Fruit fly (Drosophila melanogaster) whole organism, embryonic: ENCODE data around the gene EAChm.

Source experiments
- Atf6 ChIP-seq: fragments of 200-800 bp; sonication (Bioruptor generic); IDR thresholded peaks from 2 replicates; pipeline ENCODE4 v1.3.6; 2022; ENCODE audit warnings: missing biosample characterization, missing genetic modification characterization
- Bteb2 ChIP-seq: fragments of 200-800 bp; sonication (Bioruptor generic); optimal IDR thresholded peaks from 2 replicates; lab custom pipeline; 2016; ENCODE audit warnings: missing biosample characterization, missing genetic modification characterization
- CG11085 ChIP-seq: fragments of 200-800 bp; sonication (Bioruptor generic); IDR thresholded peaks from 2 replicates; pipeline ENCODE4 v1.3.6; 2022; ENCODE audit warnings: missing biosample characterization, missing genetic modification characterization
- CG11398 ChIP-seq: fragments of 200-800 bp; sonication (Bioruptor generic); optimal IDR thresholded peaks from 2 replicates; lab custom pipeline; 2016; ENCODE audit warnings: missing biosample characterization, missing genetic modification characterization
- CG12104 ChIP-seq: fragments of 200-800 bp; sonication (Bioruptor generic); optimal IDR thresholded peaks from 3 replicates; lab custom pipeline; 2016; ENCODE audit warnings: missing biosample characterization, missing genetic modification characterization
- CG15479 ChIP-seq: fragments of 200-800 bp; sonication (Bioruptor generic); optimal IDR thresholded peaks from 3 replicates; lab custom pipeline; 2019; ENCODE audit warnings: missing biosample characterization, mild to moderate bottlenecking, missing genetic modification characterization, moderate library complexity
- CG16863 ChIP-seq: fragments of 200-800 bp; sonication (Bioruptor generic); optimal IDR thresholded peaks from 3 replicates; lab custom pipeline; 2016; ENCODE audit warnings: missing biosample characterization, missing genetic modification characterization
- CG2199 ChIP-seq: fragments of 200-800 bp; sonication (Bioruptor generic); IDR thresholded peaks from 3 replicates; pipeline ENCODE4 v1.3.6; 2022; ENCODE audit warnings: missing biosample characterization, missing genetic modification characterization
- D ChIP-seq, 2 experiments: fragments of 200-800 bp in 1 of 2; fragments of >200 bp in 1 of 2; sonication (Bioruptor generic) in 1 of 2; optimal IDR thresholded peaks; 2 replicates in 1 of 2; 3 replicates in 1 of 2; lab custom pipeline; 2017; ENCODE audit warnings: mild to moderate bottlenecking in 1 of 2, missing biosample characterization in 1 of 2, missing genetic modification characterization in 1 of 2, missing genetic modification reagents in 1 of 2
- Deaf1 ChIP-seq: fragments of 200-800 bp; optimal IDR thresholded peaks from 3 replicates; lab custom pipeline; 2019; ENCODE audit warnings: missing biosample characterization, mild to moderate bottlenecking, missing genetic modification characterization, moderate library complexity
- Drgx ChIP-seq: fragments of 200-800 bp; sonication (Bioruptor generic); IDR thresholded peaks from 2 replicates; pipeline ENCODE4 v1.3.6; 2022; ENCODE audit warnings: missing biosample characterization, missing genetic modification characterization
- Ets65A ChIP-seq: fragments of 200-800 bp; sonication (Bioruptor generic); peaks from one replicate; lab custom pipeline; 2016; ENCODE audit warnings: missing biosample characterization, missing genetic modification characterization
- Fer1 ChIP-seq: fragments of 200-800 bp; sonication (Bioruptor generic); optimal IDR thresholded peaks from 2 replicates; lab custom pipeline; 2017; ENCODE audit warnings: missing biosample characterization, mild to moderate bottlenecking, missing genetic modification characterization
- H15 ChIP-seq: fragments of 200-800 bp; sonication (Bioruptor generic); IDR thresholded peaks from 3 replicates; pipeline ENCODE4 v1.3.6; 2022; ENCODE audit warnings: missing biosample characterization, missing genetic modification characterization
- Kr ChIP-seq: fragments of 200-800 bp; sonication (Bioruptor generic); optimal IDR thresholded peaks from 2 replicates; lab custom pipeline; 2017; ENCODE audit warnings: missing biosample characterization, mild to moderate bottlenecking, missing genetic modification characterization
- Max ChIP-seq: fragments of 200-800 bp; sonication (Bioruptor generic); optimal IDR thresholded peaks from 2 replicates; lab custom pipeline; 2016; ENCODE audit warnings: missing biosample characterization, mild to moderate bottlenecking, missing genetic modification characterization
- Mrtf ChIP-seq: fragments of 200-800 bp; sonication (Bioruptor generic); IDR thresholded peaks from 3 replicates; pipeline ENCODE4 v1.3.6; 2022; ENCODE audit warnings: missing biosample characterization, missing genetic modification characterization
- Nf-YA ChIP-seq: fragments of 200-800 bp; sonication (Bioruptor generic); IDR thresholded peaks from 2 replicates; pipeline ENCODE4 v1.3.6; 2022; ENCODE audit warnings: missing biosample characterization, missing genetic modification characterization
- Nf-YB ChIP-seq: fragments of 200-800 bp; sonication (Bioruptor generic); optimal IDR thresholded peaks from 3 replicates; lab custom pipeline; 2019; ENCODE audit warnings: missing biosample characterization, mild to moderate bottlenecking, missing genetic modification characterization, moderate library complexity
- Nf-YC ChIP-seq: fragments of 200-800 bp; optimal IDR thresholded peaks from 3 replicates; lab custom pipeline; 2019; ENCODE audit warnings: missing biosample characterization, mild to moderate bottlenecking, missing genetic modification characterization, moderate library complexity
- Oaz ChIP-seq: fragments of 200-800 bp; sonication (Bioruptor generic); IDR thresholded peaks from 2 replicates; pipeline ENCODE4 v1.3.6; 2022; ENCODE audit warnings: missing biosample characterization, missing genetic modification characterization
- Poxn ChIP-seq: fragments of 200-800 bp; sonication (Bioruptor generic); IDR thresholded peaks from 2 replicates; pipeline ENCODE4 v1.3.6; 2022; ENCODE audit warnings: missing biosample characterization, missing genetic modification characterization
- bsh ChIP-seq, 2 experiments: fragments of 200-800 bp; sonication (Bioruptor generic); optimal IDR thresholded peaks; 2 replicates each; lab custom pipeline; 2017 to 2018; ENCODE audit warnings: mild to moderate bottlenecking in 2 of 2, missing biosample characterization in 2 of 2, missing genetic modification characterization in 2 of 2, moderate library complexity in 1 of 2
- btn ChIP-seq: fragments of 200-800 bp; sonication (Bioruptor generic); optimal IDR thresholded peaks from 2 replicates; lab custom pipeline; 2016; ENCODE audit warnings: missing biosample characterization, missing genetic modification characterization
- cg ChIP-seq: fragments of 200-800 bp; sonication (Bioruptor generic); optimal IDR thresholded peaks from 3 replicates; lab custom pipeline; 2019; ENCODE audit warnings: missing biosample characterization, mild to moderate bottlenecking, missing genetic modification characterization, moderate library complexity
- chn ChIP-seq: fragments of 200-800 bp; sonication (Bioruptor generic); optimal IDR thresholded peaks from 2 replicates; lab custom pipeline; 2016; ENCODE audit warnings: missing biosample characterization, missing genetic modification characterization
- disco-r ChIP-seq: fragments of 200-800 bp; sonication (Bioruptor generic); optimal IDR thresholded peaks from 2 replicates; lab custom pipeline; 2016; ENCODE audit warnings: missing biosample characterization, missing genetic modification characterization
- eyg ChIP-seq: fragments of 200-800 bp; sonication (Bioruptor generic); optimal IDR thresholded peaks from 3 replicates; lab custom pipeline; 2016; ENCODE audit warnings: missing biosample characterization, missing genetic modification characterization
- gcm ChIP-seq: fragments of 200-800 bp; sonication (Bioruptor generic); optimal IDR thresholded peaks from 2 replicates; lab custom pipeline; 2019; ENCODE audit warnings: missing biosample characterization, mild to moderate bottlenecking, missing genetic modification characterization, moderate library complexity
- grau ChIP-seq: fragments of 200-800 bp; optimal IDR thresholded peaks from 3 replicates; lab custom pipeline; 2019; ENCODE audit warnings: missing biosample characterization, mild to moderate bottlenecking, missing genetic modification characterization, moderate library complexity
- grn ChIP-seq: fragments of 200-800 bp; sonication (Bioruptor generic); optimal IDR thresholded peaks from 3 replicates; lab custom pipeline; 2017; ENCODE audit warnings: missing biosample characterization, missing genetic modification characterization
- gsb-n ChIP-seq: fragments of 200-800 bp; sonication (Bioruptor generic); optimal IDR thresholded peaks from 3 replicates; lab custom pipeline; 2018; ENCODE audit warnings: missing biosample characterization, mild to moderate bottlenecking, missing genetic modification characterization
- hb ChIP-seq: fragments of 200-800 bp; sonication (Bioruptor generic); IDR thresholded peaks from 3 replicates; pipeline ENCODE4 v1.3.6; 2022; ENCODE audit warnings: missing biosample characterization, missing genetic modification characterization; ENCODE audit not compliant: partially characterized antibody
- klu ChIP-seq: fragments of 200-800 bp; sonication (Bioruptor generic); IDR thresholded peaks from 2 replicates; pipeline ENCODE4 v1.3.6; 2022; ENCODE audit warnings: missing biosample characterization, missing genetic modification characterization
- lbe ChIP-seq: fragments of 200-800 bp; sonication (Bioruptor generic); optimal IDR thresholded peaks from 2 replicates; lab custom pipeline; 2016; ENCODE audit warnings: missing biosample characterization, mild to moderate bottlenecking, missing genetic modification characterization
- maf-S ChIP-seq: fragments of 200-800 bp; sonication (Bioruptor generic); optimal IDR thresholded peaks from 2 replicates; lab custom pipeline; 2016; ENCODE audit warnings: missing biosample characterization, missing genetic modification characterization
- pfk ChIP-seq: fragments of 200-800 bp; sonication (Bioruptor generic); optimal IDR thresholded peaks from 2 replicates; lab custom pipeline; 2018; ENCODE audit warnings: missing biosample characterization, mild to moderate bottlenecking, missing genetic modification characterization, moderate library complexity
- phol ChIP-seq: fragments of 200-800 bp; sonication (Bioruptor generic); optimal IDR thresholded peaks from 3 replicates; lab custom pipeline; 2018; ENCODE audit warnings: missing biosample characterization, mild to moderate bottlenecking, missing genetic modification characterization, moderate library complexity
- prd ChIP-seq, 3 experiments: fragments of >200 bp in 2 of 3; fragments of 200-800 bp in 1 of 3; sonication (Bioruptor generic) in 1 of 3; optimal IDR thresholded peaks in 2 of 3; IDR thresholded peaks in 1 of 3; 2 replicates in 2 of 3; 3 replicates in 1 of 3; pipeline versions ENCODE4 v1.3.6 to Lab custom; 2017 to 2022; ENCODE audit warnings: missing biosample characterization in 1 of 3, missing genetic modification characterization in 1 of 3
- pros ChIP-seq: fragments of 200-800 bp; sonication (Bioruptor generic); optimal IDR thresholded peaks from 3 replicates; lab custom pipeline; 2019; ENCODE audit warnings: missing biosample characterization, mild to moderate bottlenecking, missing genetic modification characterization, moderate library complexity
- repo ChIP-seq: fragments of 200-800 bp; sonication (Bioruptor generic); optimal IDR thresholded peaks from 2 replicates; lab custom pipeline; 2016; ENCODE audit warnings: missing biosample characterization, missing genetic modification characterization
- rib ChIP-seq: fragments of 200-800 bp; sonication (Bioruptor generic); IDR thresholded peaks from 2 replicates; pipeline ENCODE4 v1.3.6; 2022; ENCODE audit warnings: missing biosample characterization, missing genetic modification characterization
- scrt ChIP-seq: fragments of 200-800 bp; sonication (Bioruptor generic); optimal IDR thresholded peaks from 2 replicates; lab custom pipeline; 2018; ENCODE audit warnings: missing biosample characterization, mild to moderate bottlenecking, missing genetic modification characterization, moderate library complexity
- seq ChIP-seq: fragments of 200-800 bp; sonication (Bioruptor generic); IDR thresholded peaks from 2 replicates; pipeline ENCODE4 v1.3.6; 2022; ENCODE audit warnings: missing biosample characterization, missing genetic modification characterization
- tap ChIP-seq: fragments of 200-800 bp; optimal IDR thresholded peaks from 3 replicates; lab custom pipeline; 2019; ENCODE audit warnings: missing biosample characterization, mild to moderate bottlenecking, missing genetic modification characterization, moderate library complexity
- tll ChIP-seq, 2 experiments: fragments of 200-800 bp in 1 of 2; fragments of >200 bp in 1 of 2; sonication (Bioruptor generic) in 1 of 2; optimal IDR thresholded peaks; 2 replicates each; lab custom pipeline; 2017 to 2019; ENCODE audit warnings: missing biosample characterization in 2 of 2, missing genetic modification characterization in 2 of 2, mild to moderate bottlenecking in 1 of 2, moderate library complexity in 1 of 2
- usp ChIP-seq: fragments of >200 bp; optimal IDR thresholded peaks from 2 replicates; lab custom pipeline; 2017; ENCODE audit warnings: missing biosample characterization, missing genetic modification characterization
- vfl ChIP-seq: fragments of 200-800 bp; sonication (Bioruptor generic); optimal IDR thresholded peaks from 2 replicates; lab custom pipeline; 2016; ENCODE audit warnings: missing biosample characterization, missing genetic modification characterization
- zen ChIP-seq: fragments of 200-800 bp; sonication (Bioruptor generic); optimal IDR thresholded peaks from 3 replicates; lab custom pipeline; 2018; ENCODE audit warnings: missing biosample characterization, mild to moderate bottlenecking, missing genetic modification characterization, moderate library complexity
- zen2 ChIP-seq: fragments of 200-800 bp; sonication (Bioruptor generic); IDR thresholded peaks from 3 replicates; pipeline ENCODE4 v1.3.6; 2022; ENCODE audit warnings: missing biosample characterization, missing genetic modification characterization; ENCODE audit not compliant: partially characterized antibody

Gene EAChm

DNA sequence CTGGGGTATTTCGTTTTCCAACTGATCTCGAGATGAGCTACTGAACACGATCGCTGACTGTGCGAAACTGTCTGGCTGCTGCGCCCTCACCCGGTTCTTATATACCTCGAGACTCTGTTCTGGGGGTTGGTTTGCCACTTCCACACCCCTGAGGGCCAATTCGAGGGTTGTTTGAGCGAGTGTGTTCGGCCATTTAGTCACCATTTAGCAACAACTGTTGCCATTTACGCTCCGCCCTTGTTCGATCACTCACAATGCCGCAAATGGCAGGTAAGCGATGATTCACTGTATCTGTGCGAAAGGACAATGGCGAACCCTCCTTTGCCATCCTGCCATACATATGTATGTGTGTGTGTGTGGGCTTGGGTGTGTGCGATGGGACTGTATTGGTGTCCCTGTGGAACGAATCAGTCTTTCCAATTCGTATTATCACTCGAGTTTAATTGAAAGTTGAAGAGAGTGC is 10.7 kb upstream of the EAChm start, which contains the start of gene ind:
Gene ind (minus strand): TSS at position 51 of the 463 bp plus-strand sequence.
- peak; percentile 77; the same call in 1 of the 2 replicates for TF ChIP-seq seq
- no peak for TF ChIP-seq Nf-YA (GFP tag; lab: Robert Waterston, UW)
- TF ChIP-seq CG2199 (GFP tag; lab: Robert Waterston, UW): 0 out of 3 replicates have a peak, but pooled peaks have one; percentile 15
- TF ChIP-seq D (optimal IDR thresholded peaks at IDR 0.05; lab: Kevin White, UChicago): peak; percentile 90
- peak; percentile 0 for TF ChIP-seq D (GFP tag; optimal IDR thresholded peaks at IDR 0.05; lab: Kevin White, UChicago)
- TF ChIP-seq Ets65A (GFP tag; lab: Kevin White, UChicago): no peak
- no peak for TF ChIP-seq usp (GFP tag; lab: Kevin White, UChicago)
- TF ChIP-seq btn (GFP tag; lab: Kevin White, UChicago): no peak
- TF ChIP-seq rib: no peak
- TF ChIP-seq zen (tag; lab: Kevin White, UChicago): peak; percentile 10
- TF ChIP-seq chn (GFP tag; lab: Kevin White, UChicago): no peak
- TF ChIP-seq eyg (GFP tag; lab: Kevin White, UChicago): no peak
- peak in 1 of 2 experiments; percentile 62 for TF ChIP-seq tll (GFP tag; optimal IDR thresholded peaks at IDR 0.05; lab: Kevin White, UChicago)
- no peak for TF ChIP-seq Fer1
- peak; percentile 75 for TF ChIP-seq cg (GFP tag; lab: Kevin White, UChicago)
- TF ChIP-seq CG11085 (GFP tag; lab: Robert Waterston, UW): no peak
- TF ChIP-seq pros (GFP tag; lab: Kevin White, UChicago): peak; percentile 57
- TF ChIP-seq grau: peak; percentile 49
- TF ChIP-seq tap (tag; lab: Kevin White, UChicago): peak; percentile 57
- TF ChIP-seq phol: peak; percentile 50
- peak; percentile 25 for TF ChIP-seq gcm
- TF ChIP-seq gsb-n: peak; percentile 76
- no peak for TF ChIP-seq disco-r (GFP tag; lab: Kevin White, UChicago)
- no peak for TF ChIP-seq maf-S (GFP tag; lab: Kevin White, UChicago)
- peak; percentile 90 for TF ChIP-seq Nf-YC (tag; lab: Kevin White, UChicago)
- no peak for TF ChIP-seq Oaz (GFP tag; lab: Robert Waterston, UW)
- TF ChIP-seq prd (optimal IDR thresholded peaks at IDR 0.05; lab: Kevin White, UChicago): no peak
- peak; percentile 37; the same call in 1 of the 3 replicates for TF ChIP-seq prd (GFP tag; IDR thresholded peaks at IDR 0.05; lab: Robert Waterston, UW)
- peak; percentile 82 for TF ChIP-seq CG15479
- no peak for TF ChIP-seq Kr (GFP tag; lab: Kevin White, UChicago)
- TF ChIP-seq bsh (GFP tag; optimal IDR thresholded peaks at IDR 0.05; lab: Kevin White, UChicago): no peak
- TF ChIP-seq scrt (GFP tag; lab: Kevin White, UChicago): peak; percentile 11
- peak; percentile 92 for TF ChIP-seq Nf-YB

DNA sequence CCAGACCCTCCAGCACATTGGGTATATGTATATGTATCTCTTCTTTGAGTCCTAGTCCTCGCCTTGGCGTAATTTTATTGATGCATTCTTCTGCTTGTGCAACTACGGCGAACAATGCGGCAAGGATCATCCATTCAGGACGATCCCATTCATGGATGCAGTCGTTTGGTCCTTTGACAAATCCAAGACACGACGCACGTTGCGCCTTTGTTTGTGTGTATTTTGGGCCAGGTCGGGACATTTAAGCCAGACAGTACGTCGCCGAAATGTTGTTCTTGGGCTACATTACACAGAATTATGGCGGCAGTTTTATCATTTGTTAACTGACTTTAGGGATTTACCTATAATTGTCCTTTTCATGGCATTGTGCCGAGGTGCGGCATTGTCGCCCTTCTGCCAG is 9.5 kb upstream of the EAChm start:
- no peak for TF ChIP-seq repo (GFP tag; lab: Kevin White, UChicago)
- no peak for TF ChIP-seq Mrtf (GFP tag; lab: Robert Waterston, UW)
- TF ChIP-seq H15 (GFP tag; lab: Robert Waterston, UW): no peak
- TF ChIP-seq Poxn (GFP tag; lab: Robert Waterston, UW): no peak
- no peak for TF ChIP-seq CG11398 (GFP tag; lab: Kevin White, UChicago)
- 0 out of 3 replicates have a peak, but pooled peaks have one; percentile 52 for TF ChIP-seq hb
- TF ChIP-seq klu (GFP tag; lab: Robert Waterston, UW): no peak
- TF ChIP-seq Drgx: no peak
- peak; percentile 98 for TF ChIP-seq D (optimal IDR thresholded peaks at IDR 0.05; lab: Kevin White, UChicago)
- no peak for TF ChIP-seq D (GFP tag; optimal IDR thresholded peaks at IDR 0.05; lab: Kevin White, UChicago)
- peak; percentile 73 for TF ChIP-seq CG15479
- TF ChIP-seq Bteb2 (GFP tag; lab: Kevin White, UChicago): no peak
- TF ChIP-seq vfl: no peak
- TF ChIP-seq CG16863 (GFP tag; lab: Kevin White, UChicago): no peak
- TF ChIP-seq pfk: no peak
- TF ChIP-seq zen2 (GFP tag; lab: Robert Waterston, UW): no peak
- no peak for TF ChIP-seq CG12104 (GFP tag; lab: Kevin White, UChicago)
- no peak for TF ChIP-seq Atf6 (GFP tag; lab: Robert Waterston, UW)
- no peak for TF ChIP-seq lbe (GFP tag; lab: Kevin White, UChicago)
- TF ChIP-seq Deaf1 (tag; lab: Kevin White, UChicago): no peak
- no peak for TF ChIP-seq grn (GFP tag; lab: Kevin White, UChicago)
- TF ChIP-seq Max: no peak
